Fruit fly (Drosophila melanogaster) whole organism, embryonic: ENCODE data around the gene Rpt5.

Experiments used
- Adf1 ChIP-seq: fragments of 200-800 bp; sonication (Bioruptor generic); IDR thresholded peaks from 2 replicates; pipeline ENCODE4 v1.3.6; 2022; ENCODE audit warnings: missing biosample characterization, missing genetic modification characterization
- B-H2 ChIP-seq: fragments of 200-800 bp; sonication (Bioruptor generic); optimal IDR thresholded peaks from 2 replicates; lab custom pipeline; 2018; ENCODE audit warnings: missing biosample characterization, mild to moderate bottlenecking, missing genetic modification characterization
- Bgb ChIP-seq: fragments of 200-800 bp; sonication (Bioruptor generic); IDR thresholded peaks from 2 replicates; pipeline ENCODE4 v1.3.6; 2022; ENCODE audit warnings: missing biosample characterization, missing genetic modification characterization; ENCODE audit not compliant: partially characterized antibody
- Bteb2 ChIP-seq: fragments of 200-800 bp; sonication (Bioruptor generic); optimal IDR thresholded peaks from 2 replicates; lab custom pipeline; 2016; ENCODE audit warnings: missing biosample characterization, missing genetic modification characterization
- CG1024 ChIP-seq: fragments of 200-800 bp; sonication (Bioruptor generic); IDR thresholded peaks from 2 replicates; pipeline ENCODE4 v1.3.6; 2022; ENCODE audit warnings: missing biosample characterization, missing genetic modification characterization
- CG10366 ChIP-seq: fragments of 200-800 bp; sonication (Bioruptor generic); IDR thresholded peaks from 2 replicates; pipeline ENCODE4 v1.3.6; 2022; ENCODE audit warnings: missing biosample characterization, missing genetic modification characterization
- CG10654 ChIP-seq: fragments of 200-800 bp; sonication (Bioruptor generic); optimal IDR thresholded peaks from 2 replicates; lab custom pipeline; 2016; ENCODE audit warnings: missing biosample characterization, missing genetic modification characterization
- CG11093 ChIP-seq: fragments of 200-800 bp; sonication (Bioruptor generic); IDR thresholded peaks from 3 replicates; pipeline ENCODE4 v1.3.6; 2022; ENCODE audit warnings: missing biosample characterization, missing genetic modification characterization
- CG11560 ChIP-seq: fragments of 200-800 bp; sonication (Bioruptor generic); IDR thresholded peaks from 3 replicates; pipeline ENCODE4 v1.3.6; 2022; ENCODE audit warnings: missing biosample characterization, missing genetic modification characterization
- CG1233 ChIP-seq: fragments of 200-800 bp; sonication (Bioruptor generic); optimal IDR thresholded peaks from 4 replicates; lab custom pipeline; 2018; ENCODE audit warnings: missing biosample characterization, mild to moderate bottlenecking, missing genetic modification characterization
- CG12744 ChIP-seq: fragments of 200-800 bp; sonication (Bioruptor generic); optimal IDR thresholded peaks from 2 replicates; lab custom pipeline; 2016; ENCODE audit warnings: missing biosample characterization, missing genetic modification characterization
- CG1647 ChIP-seq: fragments of 200-800 bp; sonication (Bioruptor generic); optimal IDR thresholded peaks from 3 replicates; lab custom pipeline; 2016; ENCODE audit warnings: missing biosample characterization, missing genetic modification characterization
- CG1792 ChIP-seq: fragments of 200-800 bp; sonication (Bioruptor generic); optimal IDR thresholded peaks from 2 replicates; lab custom pipeline; 2016; ENCODE audit warnings: missing biosample characterization, missing genetic modification characterization
- CG2678 ChIP-seq: fragments of 200-800 bp; sonication (Bioruptor generic); optimal IDR thresholded peaks from 3 replicates; lab custom pipeline; 2019; ENCODE audit warnings: missing biosample characterization, mild to moderate bottlenecking, missing genetic modification characterization, moderate library complexity
- CG31441 ChIP-seq: fragments of 200-800 bp; sonication (Bioruptor generic); IDR thresholded peaks from 2 replicates; pipeline ENCODE4 v1.3.6; 2022; ENCODE audit warnings: missing biosample characterization, missing genetic modification characterization
- CG33557 ChIP-seq: fragments of 200-800 bp; sonication (Bioruptor generic); optimal IDR thresholded peaks from 2 replicates; lab custom pipeline; 2019; ENCODE audit warnings: missing biosample characterization, mild to moderate bottlenecking, missing genetic modification characterization, moderate library complexity
- CG3407 ChIP-seq: fragments of 200-800 bp; sonication (Bioruptor generic); optimal IDR thresholded peaks from 2 replicates; lab custom pipeline; 2018; ENCODE audit warnings: missing biosample characterization, mild to moderate bottlenecking, missing genetic modification characterization
- CG34224 ChIP-seq: fragments of 200-800 bp; sonication (Bioruptor generic); IDR thresholded peaks from 3 replicates; pipeline ENCODE4 v1.3.6; 2022; ENCODE audit warnings: missing biosample characterization, missing genetic modification characterization; ENCODE audit not compliant: partially characterized antibody
- CG4282 ChIP-seq: fragments of 200-800 bp; sonication (Bioruptor generic); optimal IDR thresholded peaks from 2 replicates; lab custom pipeline; 2016; ENCODE audit warnings: missing biosample characterization, missing genetic modification characterization
- CG4820 ChIP-seq: fragments of 200-800 bp; sonication (Bioruptor generic); optimal IDR thresholded peaks from 3 replicates; lab custom pipeline; 2016; ENCODE audit warnings: missing biosample characterization, missing genetic modification characterization
- CG5180 ChIP-seq: fragments of 200-800 bp; sonication (Bioruptor generic); optimal IDR thresholded peaks from 3 replicates; lab custom pipeline; 2017; ENCODE audit warnings: missing biosample characterization, missing genetic modification characterization, mild to moderate bottlenecking, moderate library complexity, missing genetic modification reagents
- CG6272 ChIP-seq: fragments of 200-800 bp; sonication (Bioruptor generic); IDR thresholded peaks from 2 replicates; pipeline ENCODE4 v1.3.6; 2022; ENCODE audit warnings: missing biosample characterization, missing genetic modification characterization
- CG7786 ChIP-seq: fragments of 200-800 bp; sonication (Bioruptor generic); optimal IDR thresholded peaks from 2 replicates; lab custom pipeline; 2016; ENCODE audit warnings: missing biosample characterization, missing genetic modification characterization
- CG8290 ChIP-seq, 3 experiments: fragments of 200-800 bp; sonication (Bioruptor generic); optimal IDR thresholded peaks; 2 replicates each; lab custom pipeline; 2016 to 2019; ENCODE audit warnings: missing biosample characterization in 3 of 3, missing genetic modification characterization in 3 of 3, mild to moderate bottlenecking in 2 of 3, moderate library complexity in 1 of 3
- CG8478 ChIP-seq: fragments of >200 bp; optimal IDR thresholded peaks from 2 replicates; lab custom pipeline; 2018
- CG9215 ChIP-seq: fragments of 200-800 bp; sonication (Bioruptor generic); IDR thresholded peaks from 2 replicates; pipeline ENCODE4 v1.3.6; 2022; ENCODE audit warnings: missing biosample characterization, missing genetic modification characterization
- Dad ChIP-seq: fragments of 200-800 bp; sonication (Bioruptor generic); optimal IDR thresholded peaks from 3 replicates; lab custom pipeline; 2016; ENCODE audit warnings: missing biosample characterization, missing genetic modification characterization
- HHEX ChIP-seq: fragments of 200-800 bp; sonication (Bioruptor generic); optimal IDR thresholded peaks from 3 replicates; lab custom pipeline; 2017; ENCODE audit warnings: missing biosample characterization, mild to moderate bottlenecking, missing genetic modification characterization, missing genetic modification reagents
- Hey ChIP-seq: fragments of 200-800 bp; sonication (Bioruptor generic); optimal IDR thresholded peaks from 3 replicates; lab custom pipeline; 2018; ENCODE audit warnings: missing biosample characterization, mild to moderate bottlenecking, missing genetic modification characterization
- NK7.1 ChIP-seq: fragments of 200-800 bp; sonication (Bioruptor generic); optimal IDR thresholded peaks from 3 replicates; lab custom pipeline; 2016; ENCODE audit warnings: missing biosample characterization, missing genetic modification characterization
- Nf-YA ChIP-seq: fragments of 200-800 bp; sonication (Bioruptor generic); IDR thresholded peaks from 2 replicates; pipeline ENCODE4 v1.3.6; 2022; ENCODE audit warnings: missing biosample characterization, missing genetic modification characterization
- Ravus ChIP-seq: fragments of 200-800 bp; sonication (Bioruptor generic); IDR thresholded peaks from 2 replicates; pipeline ENCODE4 v1.3.6; 2022; ENCODE audit warnings: missing biosample characterization, missing genetic modification characterization
- Sry-β ChIP-seq: fragments of 200-800 bp; sonication (Bioruptor generic); optimal IDR thresholded peaks from 2 replicates; lab custom pipeline; 2018; ENCODE audit warnings: missing biosample characterization, mild to moderate bottlenecking, missing genetic modification characterization, moderate library complexity
- ab ChIP-seq: fragments of 200-800 bp; sonication (Bioruptor generic); optimal IDR thresholded peaks from 2 replicates; lab custom pipeline; 2016; ENCODE audit warnings: missing biosample characterization, missing genetic modification characterization
- al ChIP-seq: fragments of 200-800 bp; sonication (Bioruptor generic); IDR thresholded peaks from 2 replicates; pipeline ENCODE4 v1.3.6; 2022; ENCODE audit warnings: missing biosample characterization, missing genetic modification characterization
- bsh ChIP-seq, 2 experiments: fragments of 200-800 bp; sonication (Bioruptor generic); optimal IDR thresholded peaks; 2 replicates each; lab custom pipeline; 2017 to 2018; ENCODE audit warnings: mild to moderate bottlenecking in 2 of 2, missing biosample characterization in 2 of 2, missing genetic modification characterization in 2 of 2, moderate library complexity in 1 of 2
- cas ChIP-seq: fragments of 200-800 bp; sonication (Bioruptor generic); IDR thresholded peaks from 2 replicates; pipeline ENCODE4 v1.3.6; 2022; ENCODE audit warnings: missing biosample characterization, missing genetic modification characterization
- cg ChIP-seq: fragments of 200-800 bp; sonication (Bioruptor generic); optimal IDR thresholded peaks from 3 replicates; lab custom pipeline; 2019; ENCODE audit warnings: missing biosample characterization, mild to moderate bottlenecking, missing genetic modification characterization, moderate library complexity
- dmrt11E ChIP-seq: fragments of 200-800 bp; sonication (Bioruptor generic); optimal IDR thresholded peaks from 3 replicates; lab custom pipeline; 2018; ENCODE audit warnings: missing biosample characterization, mild to moderate bottlenecking, missing genetic modification characterization, moderate library complexity
- en ChIP-seq: fragments of 200-800 bp; sonication (Bioruptor generic); optimal IDR thresholded peaks from 2 replicates; lab custom pipeline; 2016; ENCODE audit warnings: missing biosample characterization, missing genetic modification characterization
- kah ChIP-seq: fragments of 200-800 bp; sonication (Bioruptor generic); optimal IDR thresholded peaks from 2 replicates; lab custom pipeline; 2018; ENCODE audit warnings: missing biosample characterization, mild to moderate bottlenecking, missing genetic modification characterization
- knrl ChIP-seq: fragments of 200-800 bp; sonication (Bioruptor generic); IDR thresholded peaks from 3 replicates; pipeline ENCODE4 v1.3.6; 2022; ENCODE audit warnings: missing biosample characterization, missing genetic modification characterization; ENCODE audit not compliant: partially characterized antibody
- lilli ChIP-seq: fragments of 200-800 bp; sonication (Bioruptor generic); optimal IDR thresholded peaks from 3 replicates; lab custom pipeline; 2016; ENCODE audit warnings: missing biosample characterization, missing genetic modification characterization
- maf-S ChIP-seq: fragments of 200-800 bp; sonication (Bioruptor generic); optimal IDR thresholded peaks from 2 replicates; lab custom pipeline; 2016; ENCODE audit warnings: missing biosample characterization, missing genetic modification characterization
- onecut ChIP-seq: fragments of 200-800 bp; sonication (Bioruptor generic); IDR thresholded peaks from 2 replicates; pipeline ENCODE4 v1.3.6; 2022; ENCODE audit warnings: missing biosample characterization, missing genetic modification characterization
- org-1 ChIP-seq: fragments of 200-800 bp; sonication (Bioruptor generic); optimal IDR thresholded peaks from 2 replicates; lab custom pipeline; 2017; ENCODE audit warnings: missing biosample characterization, missing genetic modification characterization
- otp ChIP-seq: fragments of 200-800 bp; sonication (Bioruptor generic); IDR thresholded peaks from 3 replicates; pipeline ENCODE4, ENCODE4 v1.3.6; 2022; ENCODE audit warnings: missing biosample characterization, missing genetic modification characterization
- pnt ChIP-seq: fragments of 200-800 bp; sonication (Bioruptor generic); optimal IDR thresholded peaks from 3 replicates; lab custom pipeline; 2016; ENCODE audit warnings: missing biosample characterization, missing genetic modification characterization
- pros ChIP-seq: fragments of 200-800 bp; sonication (Bioruptor generic); optimal IDR thresholded peaks from 3 replicates; lab custom pipeline; 2019; ENCODE audit warnings: missing biosample characterization, mild to moderate bottlenecking, missing genetic modification characterization, moderate library complexity
- tna ChIP-seq: fragments of 200-800 bp; sonication (Bioruptor generic); IDR thresholded peaks from 2 replicates; pipeline ENCODE4 v1.3.6; 2022; ENCODE audit warnings: missing biosample characterization, missing genetic modification characterization; ENCODE audit not compliant: partially characterized antibody
- toy ChIP-seq: fragments of 200-800 bp; sonication (Bioruptor generic); IDR thresholded peaks from 2 replicates; pipeline ENCODE4 v1.3.6; 2022; ENCODE audit warnings: missing biosample characterization, missing genetic modification characterization
- wor ChIP-seq: fragments of 200-800 bp; sonication (Bioruptor generic); IDR thresholded peaks from 2 replicates; pipeline ENCODE4 v1.3.6; 2022; ENCODE audit warnings: missing biosample characterization, missing genetic modification characterization

The Rpt5 gene

dm6 chr3R:23752728-23753127 is at the start of gene Rpt5, which contains the start of gene RanBP3:
TSS of gene Rpt5 (plus strand) at chr3R:23752876.
TSS of gene RanBP3 (minus strand) at chr3R:23752834.
- no peak for TF ChIP-seq Sry-β (GFP tag; lab: Kevin White, UChicago)
- TF ChIP-seq cg (GFP tag; lab: Kevin White, UChicago), result no peak
- TF ChIP-seq CG5180 (GFP tag; lab: Kevin White, UChicago), result no peak
- no peak for TF ChIP-seq org-1 (GFP tag; lab: Kevin White, UChicago)
- TF ChIP-seq CG4282 (GFP tag; lab: Kevin White, UChicago), result peak; percentile 31
- no peak for TF ChIP-seq Ravus (GFP tag; lab: Robert Waterston, UW)
- peak; percentile 92 for TF ChIP-seq CG34224 (GFP tag; lab: Robert Waterston, UW)
- peak; percentile 47 for TF ChIP-seq Adf1 (GFP tag; lab: Robert Waterston, UW)
- no peak for TF ChIP-seq CG3407 (GFP tag; lab: Kevin White, UChicago)
- TF ChIP-seq cas (GFP tag; lab: Robert Waterston, UW), result no peak
- TF ChIP-seq lilli (GFP tag; lab: Kevin White, UChicago), result peak; percentile 77
- TF ChIP-seq maf-S (GFP tag; lab: Kevin White, UChicago), result peak; percentile 63
- peak; percentile 41 for TF ChIP-seq NK7.1 (GFP tag; lab: Kevin White, UChicago)
- TF ChIP-seq CG11560, result no peak
- peak; percentile 56 for TF ChIP-seq CG1647 (GFP tag; lab: Kevin White, UChicago)
- TF ChIP-seq Dad (GFP tag; lab: Kevin White, UChicago), result peak; percentile 45
- peak; percentile 44 for TF ChIP-seq CG9215 (GFP tag; lab: Robert Waterston, UW)
- no peak for TF ChIP-seq CG11093 (GFP tag; lab: Robert Waterston, UW)
- no peak for TF ChIP-seq dmrt11E (tag; lab: Kevin White, UChicago)
- no peak for TF ChIP-seq ab (GFP tag; lab: Kevin White, UChicago)
- TF ChIP-seq pros (GFP tag; lab: Kevin White, UChicago), result no peak
- peak; percentile 37; the same call in 1 of the 2 replicates for TF ChIP-seq al
- TF ChIP-seq B-H2 (GFP tag; lab: Kevin White, UChicago), result peak; percentile 65
- no peak for TF ChIP-seq HHEX (GFP tag; lab: Kevin White, UChicago)
- no peak for TF ChIP-seq CG31441 (GFP tag; lab: Robert Waterston, UW)
- TF ChIP-seq Nf-YA (GFP tag; lab: Robert Waterston, UW), result no peak; the same call in 1 of the 2 replicates
- TF ChIP-seq CG1024 (GFP tag; lab: Robert Waterston, UW), result no peak
- peak; percentile 41 for TF ChIP-seq CG12744 (GFP tag; lab: Kevin White, UChicago)
- TF ChIP-seq Bteb2 (GFP tag; lab: Kevin White, UChicago), result peak; percentile 60
- peak; percentile 29 for TF ChIP-seq CG10366 (GFP tag; lab: Robert Waterston, UW)
- peak in 1 of 2 experiments; percentile 9 for TF ChIP-seq bsh (GFP tag; optimal IDR thresholded peaks at IDR 0.05; lab: Kevin White, UChicago)
- peak; percentile 75 for TF ChIP-seq knrl (GFP tag; lab: Robert Waterston, UW)
- TF ChIP-seq onecut (GFP tag; lab: Robert Waterston, UW), result peak; percentile 27; the same call in 1 of the 2 replicates
- no peak for TF ChIP-seq pnt
- TF ChIP-seq CG10654, result no peak
- TF ChIP-seq en, result no peak
- peak; percentile 27 for TF ChIP-seq CG1233 (GFP tag; lab: Kevin White, UChicago)
- no peak for TF ChIP-seq kah (GFP tag; lab: Kevin White, UChicago)
- peak; percentile 38; the same call in 1 of the 2 replicates for TF ChIP-seq CG6272 (GFP tag; lab: Robert Waterston, UW)
- TF ChIP-seq CG8478, result no peak
- TF ChIP-seq CG7786, result peak; percentile 65
- no peak for TF ChIP-seq CG8290 (GFP tag; optimal IDR thresholded peaks at IDR 0.05; lab: Kevin White, UChicago)
- no peak for TF ChIP-seq CG8290 (tag; optimal IDR thresholded peaks at IDR 0.05; lab: Kevin White, UChicago)
- no peak for TF ChIP-seq otp (GFP tag; lab: Robert Waterston, UW)
- TF ChIP-seq toy (GFP tag; lab: Robert Waterston, UW), result no peak
- peak; percentile 3 for TF ChIP-seq CG4820 (GFP tag; lab: Kevin White, UChicago)
- TF ChIP-seq CG1792 (GFP tag; lab: Kevin White, UChicago), result peak; percentile 65
- TF ChIP-seq CG2678 (tag; lab: Kevin White, UChicago), result no peak
- TF ChIP-seq CG33557 (GFP tag; lab: Kevin White, UChicago), result no peak
- TF ChIP-seq wor (GFP tag; lab: Robert Waterston, UW), result no peak
- peak; percentile 90 for TF ChIP-seq Bgb (GFP tag; lab: Robert Waterston, UW)
- peak; percentile 74 for TF ChIP-seq tna (GFP tag; lab: Robert Waterston, UW)
- TF ChIP-seq Hey, result no peak
